Fruit fly (Drosophila melanogaster) ovary, adult (tissue): Measurements from ENCODE around the gene CG6928.

Experiments used
- CG17801 ChIP-seq: fragments of 200-800 bp; optimal IDR thresholded peaks from 2 replicates; lab custom pipeline; 2019; ENCODE audit warnings: missing biosample characterization, mild to moderate bottlenecking, missing genetic modification characterization, moderate library complexity; ENCODE audit not compliant: partially characterized antibody

CG6928 gene

DNA sequence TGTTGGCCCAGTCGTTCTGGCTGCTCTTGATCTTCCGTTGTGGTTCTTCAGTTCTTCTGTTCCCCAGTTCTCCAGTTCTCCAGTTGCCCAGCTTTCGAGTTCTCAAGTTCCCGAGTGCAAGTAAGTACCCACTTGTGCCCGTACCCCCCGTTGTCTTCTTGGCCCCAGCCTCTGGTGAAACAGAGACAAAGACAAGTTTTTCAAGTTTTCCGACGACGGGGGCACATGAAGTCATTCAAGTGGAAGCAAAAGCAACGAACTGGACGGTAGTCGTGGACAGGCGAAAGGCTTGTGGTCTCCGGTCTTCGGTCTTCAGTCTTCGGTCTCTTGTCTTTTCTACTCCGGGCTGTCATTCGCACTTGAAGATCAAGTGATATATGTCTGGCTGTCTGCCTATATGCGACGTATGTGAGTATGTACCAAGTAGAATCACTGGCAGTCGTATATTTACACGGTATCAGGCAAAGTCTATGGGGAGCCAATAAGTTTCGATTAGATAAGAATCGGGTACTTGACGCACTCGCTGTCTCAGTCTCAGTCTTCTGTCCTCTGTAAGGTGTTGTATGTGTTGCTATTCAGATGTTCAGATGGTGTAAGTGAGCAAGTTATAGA, 37.5 kb downstream of the CG6928 start:
- TF ChIP-seq CG17801 (GFP tag; lab: Kevin White, UChicago), result no peak

DNA sequence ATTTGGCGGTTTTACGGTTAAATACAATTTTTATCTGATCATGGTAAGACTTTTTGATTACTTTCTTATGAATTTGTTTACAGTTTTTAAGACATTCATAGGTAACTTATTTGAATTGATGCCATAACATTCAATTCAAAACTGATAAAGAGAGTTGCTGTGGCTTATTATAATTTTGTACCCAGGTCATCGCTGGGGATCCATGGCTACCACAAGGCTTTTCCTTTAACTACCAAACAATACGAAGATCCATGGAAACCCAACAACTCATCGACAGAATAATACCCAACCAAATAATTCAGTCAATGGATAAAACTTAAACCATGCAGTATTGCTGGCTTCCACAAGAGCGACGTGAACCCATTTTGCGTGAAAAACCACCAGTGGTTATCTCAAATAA, 39.1 kb downstream of the CG6928 start, which contains the start of gene CG6793:
TSS of gene CG6793 (plus strand) at position 301 of the 400 bp plus-strand sequence.
- TF ChIP-seq CG17801 (GFP tag; lab: Kevin White, UChicago), result no peak

DNA sequence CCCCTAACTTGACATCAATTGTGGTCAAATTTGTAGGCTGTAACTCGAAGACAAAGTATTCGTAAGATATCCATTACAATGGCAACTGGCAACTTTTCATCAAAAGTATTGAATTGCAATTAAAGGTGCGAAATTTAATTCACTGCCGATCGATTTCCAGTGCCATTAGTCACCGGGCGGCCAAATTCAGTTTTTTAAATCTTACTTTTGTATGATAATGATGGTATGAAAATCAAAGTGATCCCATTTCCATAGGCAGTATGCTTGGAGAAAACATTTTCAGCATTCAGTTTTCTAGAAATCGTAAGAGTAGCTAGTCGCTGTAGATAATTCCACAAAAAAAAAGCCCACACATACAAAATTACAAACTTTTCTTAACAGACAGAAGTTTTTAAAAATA, 41.3 kb downstream of the CG6928 start, which contains the start of gene CG43638:
TSS of gene CG43638 (plus strand) at position 301 of the 400 bp plus-strand sequence.
- no peak for TF ChIP-seq CG17801 (GFP tag; lab: Kevin White, UChicago)

DNA sequence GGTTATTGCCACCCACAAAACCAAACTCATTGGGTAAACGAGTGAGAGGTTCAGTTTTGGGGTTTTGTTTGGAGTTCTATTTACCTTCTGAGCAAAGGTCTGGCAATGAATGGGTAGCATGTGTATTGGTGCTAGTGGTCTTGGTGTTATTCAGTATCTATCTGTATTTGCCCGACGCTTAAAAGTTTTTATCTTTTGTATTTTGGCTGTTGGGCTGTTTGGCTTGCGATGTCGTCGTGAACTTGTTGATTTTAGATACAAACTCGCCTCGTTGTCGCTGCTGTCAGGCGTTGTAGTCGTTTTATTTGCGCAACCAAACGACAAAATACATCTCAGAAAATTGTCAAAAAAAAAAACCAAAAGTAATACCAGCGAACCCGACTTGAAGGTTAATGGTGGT, 42.5 kb downstream of the CG6928 start:
- TF ChIP-seq CG17801 (GFP tag; lab: Kevin White, UChicago), result no peak

dm6 chr3L:12049597-12050311, 46.8 kb downstream of the CG6928 start:
- no peak for TF ChIP-seq CG17801 (GFP tag; lab: Kevin White, UChicago)

DNA sequence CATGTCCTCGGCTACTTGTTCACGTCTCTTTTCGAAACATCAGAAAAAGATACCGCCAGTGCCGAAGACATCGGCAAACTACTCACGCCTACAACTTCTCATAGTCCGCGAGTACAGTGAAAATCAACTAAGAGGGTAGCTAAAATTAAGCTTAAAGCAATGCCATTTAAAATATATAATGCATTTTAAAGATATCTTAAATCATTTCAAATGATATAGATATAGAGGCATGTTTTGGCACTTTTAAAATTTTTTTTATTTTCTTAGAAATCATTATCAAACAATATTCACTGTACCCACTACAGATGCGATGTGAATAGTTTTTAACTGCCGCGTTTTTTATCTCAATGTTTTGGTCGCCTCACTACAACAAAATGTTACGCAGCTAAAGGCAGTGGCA, 47.7 kb downstream of the CG6928 start:
- TF ChIP-seq CG17801 (GFP tag; lab: Kevin White, UChicago), result no peak

- TF ChIP-seq CG17801 (GFP tag; lab: Kevin White, UChicago), result no peak
Measured at dm6 chr3L:12053695-12054094, 50.7 kb downstream of the CG6928 start.

DNA sequence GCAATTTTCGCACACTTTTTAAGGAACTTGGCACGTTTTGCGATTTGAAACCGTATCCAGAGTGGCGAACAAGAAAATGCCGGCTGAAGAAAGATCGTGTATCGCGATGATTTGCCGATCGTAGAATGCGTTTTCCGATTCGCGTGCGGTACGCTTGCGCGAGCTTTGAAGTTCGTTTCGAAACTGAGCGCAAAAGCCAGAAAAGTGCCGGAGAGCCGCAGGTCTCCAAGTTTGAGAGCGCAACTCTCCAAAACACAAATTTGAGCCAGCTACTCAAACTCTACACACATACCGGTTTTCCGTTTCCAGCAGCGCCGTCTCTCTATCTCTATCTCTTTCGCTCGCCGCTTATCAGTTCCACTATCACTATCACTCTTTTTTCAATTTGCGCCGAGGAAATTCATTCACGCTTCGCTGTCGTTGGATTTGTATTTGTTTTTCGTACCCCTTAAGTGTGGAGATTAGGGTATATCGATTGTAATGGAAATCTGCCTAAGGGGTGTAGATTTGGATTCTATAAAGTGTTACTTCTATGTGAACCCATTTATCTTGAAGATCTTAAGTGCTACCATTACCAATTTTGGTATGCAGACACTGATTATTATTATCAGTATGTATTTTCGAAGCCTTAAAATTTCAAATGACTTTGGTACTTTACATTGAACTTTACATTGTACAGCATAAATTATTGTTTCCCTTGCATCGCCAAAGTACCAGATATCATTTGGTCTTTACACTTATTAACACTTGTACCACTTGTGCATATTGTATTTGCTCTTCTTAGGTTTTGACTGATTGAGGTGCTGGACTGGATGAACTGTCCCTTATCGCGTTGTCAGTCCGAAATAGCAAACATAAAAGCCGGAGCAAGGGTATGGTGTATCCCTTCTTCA, 53.6 kb downstream of the CG6928 start:
- peak; percentile 17 for TF ChIP-seq CG17801 (GFP tag; lab: Kevin White, UChicago)

- TF ChIP-seq CG17801 (GFP tag; lab: Kevin White, UChicago), result no peak
Measured at dm6 chr3L:12057585-12057984, 54.6 kb downstream of the CG6928 start.
